Worm (Caenorhabditis elegans): Measurements from ENCODE around the gene F56D5.3.

- TF ChIP-seq lin-1 (GFP tag; IDR thresholded peaks at IDR 0.05) = no peak
- no peak for TF ChIP-seq nhr-11 (tag; optimal IDR thresholded peaks at IDR 0.05)
- no peak for TF ChIP-seq fos-1 (tag; optimal IDR thresholded peaks at IDR 0.05)
- no peak for TF ChIP-seq rbr-2 (tag; optimal IDR thresholded peaks at IDR 0.05)
- no peak for TF ChIP-seq fkh-10 (GFP tag; optimal IDR thresholded peaks at IDR 0.05)
- TF ChIP-seq unc-39 (tag; optimal IDR thresholded peaks at IDR 0.05) = no peak
- no peak for TF ChIP-seq zip-2 (tag; optimal IDR thresholded peaks at IDR 0.05)
Measured at ce11 chrIV:9432327-9432726, 34.9 kb downstream of the F56D5.3 start.
